Worm (Caenorhabditis elegans) whole organism, L4 larva: Measurements from ENCODE around the gene ugt-54.

ENCODE experiments used
- dve-1 ChIP-seq: sonication (generic microtip); optimal IDR thresholded peaks from 2 replicates; lab custom pipeline; 2017; ENCODE audit warnings: antibody characterized with exemption, mild to moderate bottlenecking, missing genetic modification characterization, missing compliant biosample characterization; ENCODE audit not compliant: insufficient read depth
- egl-43 ChIP-seq: fragments of 200-800 bp; sonication (Bioruptor generic); IDR thresholded peaks from 2 replicates; pipeline ENCODE4 v1.3.6; 2022; ENCODE audit warnings: missing genetic modification reagents, missing genetic modification characterization, missing compliant biosample characterization

DNA sequence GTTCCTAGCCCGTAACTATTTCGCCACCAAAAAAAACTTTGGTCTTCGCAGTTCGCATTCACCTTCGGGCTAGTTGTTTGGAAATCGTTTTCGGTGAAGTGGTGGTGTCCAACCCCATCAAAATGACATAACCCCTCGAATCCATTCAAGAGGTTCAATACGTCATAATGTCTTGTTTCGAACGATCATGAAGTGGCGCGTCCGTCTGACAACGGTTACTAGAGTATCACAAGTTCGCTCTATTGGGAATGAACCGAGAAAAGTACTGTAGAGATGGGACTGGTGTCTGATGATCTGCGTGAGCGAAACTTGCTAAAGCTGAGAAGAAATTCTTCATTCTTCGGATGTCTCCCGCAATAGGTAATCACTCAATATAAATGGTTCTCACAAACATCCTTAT is 33.8 kb upstream of the ugt-54 start, which contains the start of gene ZC168.2:
- TF ChIP-seq dve-1 (tag; lab: Kevin White, UChicago) (no peak), egl-43 (GFP tag; lab: Robert Waterston, UW) (no peak)
